Fruit fly (Drosophila melanogaster) whole organism, embryonic: Measurements from ENCODE around the gene CG46412.

Experiments
- Bdp1 ChIP-seq: fragments of 200-800 bp; sonication (Bioruptor generic); optimal IDR thresholded peaks from 3 replicates; lab custom pipeline; 2016; ENCODE audit warnings: missing biosample characterization, missing genetic modification characterization
- CG13424 ChIP-seq: fragments of 200-800 bp; sonication (Bioruptor generic); optimal IDR thresholded peaks from 2 replicates; lab custom pipeline; 2019; ENCODE audit warnings: missing biosample characterization, mild to moderate bottlenecking, missing genetic modification characterization, moderate library complexity
- CG13775 ChIP-seq: fragments of 200-800 bp; sonication (Bioruptor generic); optimal IDR thresholded peaks from 3 replicates; lab custom pipeline; 2017; ENCODE audit warnings: missing biosample characterization, mild to moderate bottlenecking, missing genetic modification characterization
- CG15514 ChIP-seq: fragments of 200-800 bp; sonication (Bioruptor generic); optimal IDR thresholded peaks from 3 replicates; lab custom pipeline; 2017; ENCODE audit warnings: missing biosample characterization, missing genetic modification characterization, mild to moderate bottlenecking, moderate library complexity, missing genetic modification reagents
- CG15601 ChIP-seq: fragments of 200-800 bp; sonication (Bioruptor generic); optimal IDR thresholded peaks from 3 replicates; lab custom pipeline; 2019; ENCODE audit warnings: missing biosample characterization, mild to moderate bottlenecking, missing genetic modification characterization, moderate library complexity
- CG1603 ChIP-seq: fragments of 200-800 bp; sonication (Bioruptor generic); optimal IDR thresholded peaks from 2 replicates; lab custom pipeline; 2019; ENCODE audit warnings: missing biosample characterization, mild to moderate bottlenecking, missing genetic modification characterization, moderate library complexity
- CG17328 ChIP-seq: fragments of 200-800 bp; sonication (Bioruptor generic); IDR thresholded peaks from 2 replicates; pipeline ENCODE4 v1.3.6; 2022; ENCODE audit warnings: missing biosample characterization, missing genetic modification characterization
- CG18262 ChIP-seq: fragments of 200-800 bp; optimal IDR thresholded peaks from 3 replicates; lab custom pipeline; 2019; ENCODE audit warnings: missing biosample characterization, mild to moderate bottlenecking, missing genetic modification characterization, moderate library complexity
- CG1832 ChIP-seq: fragments of 200-800 bp; sonication (Bioruptor generic); optimal IDR thresholded peaks from 2 replicates; lab custom pipeline; 2017; ENCODE audit warnings: missing biosample characterization, mild to moderate bottlenecking, missing genetic modification characterization, inconsistent platforms
- CG30403 ChIP-seq: fragments of 200-800 bp; sonication (Bioruptor generic); optimal IDR thresholded peaks from 3 replicates; lab custom pipeline; 2016; ENCODE audit warnings: missing biosample characterization, missing genetic modification characterization
- CG34224 ChIP-seq: fragments of 200-800 bp; sonication (Bioruptor generic); IDR thresholded peaks from 3 replicates; pipeline ENCODE4 v1.3.6; 2022; ENCODE audit warnings: missing biosample characterization, missing genetic modification characterization; ENCODE audit not compliant: partially characterized antibody
- CG4707 ChIP-seq: fragments of 200-800 bp; sonication (Bioruptor generic); optimal IDR thresholded peaks from 2 replicates; lab custom pipeline; 2018; ENCODE audit warnings: missing biosample characterization, mild to moderate bottlenecking, missing genetic modification characterization, moderate library complexity
- CG6813 ChIP-seq: fragments of 200-800 bp; sonication (Bioruptor generic); optimal IDR thresholded peaks from 2 replicates; lab custom pipeline; 2017; ENCODE audit warnings: missing biosample characterization, missing genetic modification characterization, mild to moderate bottlenecking, moderate library complexity, missing genetic modification reagents
- CG7963 ChIP-seq: fragments of 200-800 bp; sonication (Bioruptor generic); IDR thresholded peaks from 3 replicates; pipeline ENCODE4 v1.3.6; 2022; ENCODE audit warnings: missing biosample characterization, missing genetic modification characterization; ENCODE audit not compliant: partially characterized antibody
- CG7987 ChIP-seq: fragments of 200-800 bp; sonication (Bioruptor generic); optimal IDR thresholded peaks from 2 replicates; lab custom pipeline; 2018; ENCODE audit warnings: missing biosample characterization, mild to moderate bottlenecking, missing genetic modification characterization, moderate library complexity
- CG8944 ChIP-seq: fragments of 200-800 bp; sonication (Bioruptor generic); optimal IDR thresholded peaks from 3 replicates; lab custom pipeline; 2016; ENCODE audit warnings: missing biosample characterization, missing genetic modification characterization
- CkIIα-i1 ChIP-seq: fragments of 200-800 bp; sonication (Bioruptor generic); IDR thresholded peaks from 2 replicates; pipeline ENCODE4 v1.3.6; 2022; ENCODE audit warnings: missing biosample characterization, missing genetic modification characterization
- CrebB ChIP-seq: fragments of 200-800 bp; sonication (Bioruptor generic); optimal IDR thresholded peaks from 3 replicates; lab custom pipeline; 2018; ENCODE audit warnings: missing biosample characterization, mild to moderate bottlenecking, missing genetic modification characterization
- Dfd ChIP-seq, 2 experiments: fragments of >200 bp; optimal IDR thresholded peaks; 2 replicates each; lab custom pipeline; 2017; ENCODE audit warnings: missing biosample characterization in 2 of 2, missing genetic modification characterization in 2 of 2
- E2f2 ChIP-seq: fragments of 200-800 bp; sonication (Bioruptor generic); IDR thresholded peaks from 2 replicates; pipeline ENCODE4 v1.3.6; 2022; ENCODE audit warnings: missing biosample characterization, missing genetic modification characterization
- HHEX ChIP-seq: fragments of 200-800 bp; sonication (Bioruptor generic); optimal IDR thresholded peaks from 3 replicates; lab custom pipeline; 2017; ENCODE audit warnings: missing biosample characterization, mild to moderate bottlenecking, missing genetic modification characterization, missing genetic modification reagents
- Hey ChIP-seq: fragments of 200-800 bp; sonication (Bioruptor generic); optimal IDR thresholded peaks from 3 replicates; lab custom pipeline; 2018; ENCODE audit warnings: missing biosample characterization, mild to moderate bottlenecking, missing genetic modification characterization
- Hr51 ChIP-seq, 2 experiments: fragments of 200-800 bp; sonication (Bioruptor generic); optimal IDR thresholded peaks; 2 replicates in 1 of 2; 3 replicates in 1 of 2; lab custom pipeline; 2016 to 2018; ENCODE audit warnings: missing biosample characterization in 2 of 2, missing genetic modification characterization in 2 of 2, mild to moderate bottlenecking in 1 of 2, moderate library complexity in 1 of 2
- Lhr ChIP-seq: fragments of 200-800 bp; sonication (Bioruptor generic); optimal IDR thresholded peaks from 3 replicates; lab custom pipeline; 2017; ENCODE audit warnings: mild to moderate bottlenecking, missing biosample characterization, missing genetic modification reagents, missing genetic modification characterization
- Meics ChIP-seq: fragments of 200-800 bp; sonication (Bioruptor generic); optimal IDR thresholded peaks from 2 replicates; lab custom pipeline; 2017; ENCODE audit warnings: missing biosample characterization, mild to moderate bottlenecking, missing genetic modification characterization
- TFAM ChIP-seq: fragments of 200-800 bp; sonication (Bioruptor generic); optimal IDR thresholded peaks from 2 replicates; lab custom pipeline; 2017; ENCODE audit warnings: missing biosample characterization, missing genetic modification characterization, inconsistent platforms
- Xrp1 ChIP-seq: fragments of 200-800 bp; sonication (Bioruptor generic); IDR thresholded peaks from 2 replicates; pipeline ENCODE4 v1.3.6; 2022; ENCODE audit warnings: missing biosample characterization, missing genetic modification characterization
- az2 ChIP-seq: fragments of 200-800 bp; sonication (Bioruptor generic); optimal IDR thresholded peaks from 3 replicates; lab custom pipeline; 2016; ENCODE audit warnings: missing biosample characterization, missing genetic modification characterization
- btn ChIP-seq: fragments of 200-800 bp; sonication (Bioruptor generic); optimal IDR thresholded peaks from 2 replicates; lab custom pipeline; 2016; ENCODE audit warnings: missing biosample characterization, missing genetic modification characterization
- cas ChIP-seq: fragments of 200-800 bp; sonication (Bioruptor generic); IDR thresholded peaks from 2 replicates; pipeline ENCODE4 v1.3.6; 2022; ENCODE audit warnings: missing biosample characterization, missing genetic modification characterization
- chinmo ChIP-seq: fragments of 200-800 bp; sonication (Bioruptor generic); IDR thresholded peaks from 4 replicates; pipeline ENCODE4 v1.3.6; 2022; ENCODE audit warnings: missing biosample characterization, missing genetic modification characterization; ENCODE audit not compliant: partially characterized antibody
- chm ChIP-seq: fragments of 200-800 bp; sonication (Bioruptor generic); IDR thresholded peaks from 2 replicates; pipeline ENCODE4 v1.3.6; 2022; ENCODE audit warnings: missing biosample characterization, missing genetic modification characterization
- fd3F ChIP-seq: fragments of 200-800 bp; sonication (Bioruptor generic); optimal IDR thresholded peaks from 2 replicates; lab custom pipeline; 2018; ENCODE audit warnings: missing biosample characterization, mild to moderate bottlenecking, missing genetic modification characterization, moderate library complexity
- ftz-f1 ChIP-seq: fragments of 200-800 bp; sonication (Bioruptor generic); optimal IDR thresholded peaks from 2 replicates; lab custom pipeline; 2016; ENCODE audit warnings: missing biosample characterization, missing genetic modification characterization
- grn ChIP-seq: fragments of 200-800 bp; sonication (Bioruptor generic); optimal IDR thresholded peaks from 3 replicates; lab custom pipeline; 2017; ENCODE audit warnings: missing biosample characterization, missing genetic modification characterization
- hb ChIP-seq: fragments of 200-800 bp; sonication (Bioruptor generic); IDR thresholded peaks from 3 replicates; pipeline ENCODE4 v1.3.6; 2022; ENCODE audit warnings: missing biosample characterization, missing genetic modification characterization; ENCODE audit not compliant: partially characterized antibody
- ken ChIP-seq: fragments of 200-800 bp; sonication (Bioruptor generic); IDR thresholded peaks from 3 replicates; pipeline ENCODE4 v1.3.6; 2022; ENCODE audit warnings: missing biosample characterization, missing genetic modification characterization
- nerfin-1 ChIP-seq: fragments of 200-800 bp; sonication (Bioruptor generic); optimal IDR thresholded peaks from 3 replicates; lab custom pipeline; 2019; ENCODE audit warnings: missing biosample characterization, mild to moderate bottlenecking, missing genetic modification characterization, moderate library complexity
- pb ChIP-seq: fragments of 200-800 bp; sonication (Bioruptor generic); optimal IDR thresholded peaks from 3 replicates; lab custom pipeline; 2016; ENCODE audit warnings: missing biosample characterization, missing genetic modification characterization
- psq ChIP-seq: fragments of 200-800 bp; sonication (Bioruptor generic); optimal IDR thresholded peaks from 2 replicates; lab custom pipeline; 2017; ENCODE audit warnings: missing biosample characterization, missing genetic modification characterization
- sd ChIP-seq: fragments of 200-800 bp; sonication (Bioruptor generic); optimal IDR thresholded peaks from 3 replicates; lab custom pipeline; 2018; ENCODE audit warnings: missing biosample characterization, mild to moderate bottlenecking, missing genetic modification characterization, moderate library complexity
- shn ChIP-seq: fragments of 200-800 bp; sonication (Bioruptor generic); optimal IDR thresholded peaks from 3 replicates; lab custom pipeline; 2016; ENCODE audit warnings: missing biosample characterization, missing genetic modification characterization
- slbo ChIP-seq: fragments of 200-800 bp; sonication (Bioruptor generic); IDR thresholded peaks from 2 replicates; pipeline ENCODE4 v1.3.6; 2022; ENCODE audit warnings: missing biosample characterization, missing genetic modification characterization
- tup ChIP-seq: fragments of 200-800 bp; sonication (Bioruptor generic); optimal IDR thresholded peaks from 2 replicates; lab custom pipeline; 2016; ENCODE audit warnings: missing biosample characterization, mild to moderate bottlenecking, missing genetic modification characterization, moderate library complexity
- tx ChIP-seq: fragments of 200-800 bp; sonication (Bioruptor generic); optimal IDR thresholded peaks from 2 replicates; lab custom pipeline; 2016; ENCODE audit warnings: missing biosample characterization, missing genetic modification characterization
- vvl ChIP-seq: fragments of 200-800 bp; sonication (Bioruptor generic); IDR thresholded peaks from 2 replicates; pipeline ENCODE4 v1.3.6; 2022; ENCODE audit warnings: missing biosample characterization, missing genetic modification characterization

Gene CG46412

dm6 chr3L:11542948-11543347, 20.9 kb downstream of the CG46412 start (continued):
- peak; percentile 3 for TF ChIP-seq Meics (GFP tag; lab: Kevin White, UChicago)
- no peak for TF ChIP-seq hb (GFP tag; lab: Robert Waterston, UW)
- peak; percentile 23; the same call in 1 of the 2 replicates for TF ChIP-seq slbo (GFP tag; lab: Robert Waterston, UW)
- no peak for TF ChIP-seq ken (GFP tag; lab: Robert Waterston, UW)
- no peak for TF ChIP-seq CG34224 (GFP tag; lab: Robert Waterston, UW)
- TF ChIP-seq sd = peak; percentile 10
- TF ChIP-seq HHEX (GFP tag; lab: Kevin White, UChicago) = no peak
- TF ChIP-seq chinmo (GFP tag; lab: Robert Waterston, UW) = 0 out of 4 replicates have a peak, but pooled peaks have one; percentile 40

dm6 chr3L:11542437-11542836, 21.4 kb downstream of the CG46412 start:
- TF ChIP-seq CG17328 (GFP tag; lab: Robert Waterston, UW) (no peak), E2f2 (GFP tag; lab: Robert Waterston, UW) (no peak), Dfd (GFP tag; optimal IDR thresholded peaks at IDR 0.05; lab: Kevin White, UChicago) (peak in 1 of 2 experiments; percentile 49), CG15514 (GFP tag; lab: Kevin White, UChicago) (no peak)

- TF ChIP-seq CG30403 (GFP tag; lab: Kevin White, UChicago) = no peak
- TF ChIP-seq Hr51 (GFP tag; optimal IDR thresholded peaks at IDR 0.05; lab: Kevin White, UChicago) = no peak
- TF ChIP-seq Xrp1 (GFP tag; lab: Robert Waterston, UW) = peak; percentile 54; the same call in 1 of the 2 replicates
- TF ChIP-seq Bdp1 (GFP tag; lab: Kevin White, UChicago) = no peak
- no peak for TF ChIP-seq az2 (GFP tag; lab: Kevin White, UChicago)
- TF ChIP-seq CG7963 (GFP tag; lab: Robert Waterston, UW) = no peak
- TF ChIP-seq TFAM (GFP tag; lab: Kevin White, UChicago) = no peak
- TF ChIP-seq cas (GFP tag; lab: Robert Waterston, UW) = no peak
- TF ChIP-seq CG1832 = no peak
- peak; percentile 42 for TF ChIP-seq CG6813 (GFP tag; lab: Kevin White, UChicago)
- peak; percentile 20 for TF ChIP-seq CG18262
- TF ChIP-seq shn (GFP tag; lab: Kevin White, UChicago) = no peak
- peak; percentile 64 for TF ChIP-seq CrebB (tag; lab: Kevin White, UChicago)
- no peak for TF ChIP-seq pb (GFP tag; lab: Kevin White, UChicago)
- TF ChIP-seq CkIIα-i1 (GFP tag; lab: Robert Waterston, UW) = no peak
- TF ChIP-seq tx = no peak
- peak; percentile 8 for TF ChIP-seq nerfin-1 (tag; lab: Kevin White, UChicago)
- no peak for TF ChIP-seq ftz-f1
- peak; percentile 19 for TF ChIP-seq CG8944
- no peak for TF ChIP-seq vvl (GFP tag; lab: Robert Waterston, UW)
- no peak for TF ChIP-seq grn (GFP tag; lab: Kevin White, UChicago)
- no peak for TF ChIP-seq tup (GFP tag; lab: Kevin White, UChicago)
- peak; percentile 54 for TF ChIP-seq CG15514 (GFP tag; lab: Kevin White, UChicago)
- peak; percentile 28 for TF ChIP-seq CG13424 (tag; lab: Kevin White, UChicago)
- TF ChIP-seq fd3F (GFP tag; lab: Kevin White, UChicago) = peak; percentile 3
- peak; percentile 3 for TF ChIP-seq Hey (tag; lab: Kevin White, UChicago)
- TF ChIP-seq CG34224 (GFP tag; lab: Robert Waterston, UW) = no peak
- TF ChIP-seq btn (GFP tag; lab: Kevin White, UChicago) = peak; percentile 13
- TF ChIP-seq psq (GFP tag; lab: Kevin White, UChicago) = no peak
- peak; percentile 72 for TF ChIP-seq CG15601 (tag; lab: Kevin White, UChicago)
- peak; percentile 40 for TF ChIP-seq CG1603
- peak; percentile 40 for TF ChIP-seq CG4707 (GFP tag; lab: Kevin White, UChicago)
- TF ChIP-seq CG13775 (GFP tag; lab: Kevin White, UChicago) = no peak
- 0 out of 2 replicates have a peak, but pooled peaks have one; percentile 11 for TF ChIP-seq chm (GFP tag; lab: Robert Waterston, UW)
- peak; percentile 80 for TF ChIP-seq CG7987 (GFP tag; lab: Kevin White, UChicago)
- TF ChIP-seq Lhr (GFP tag; lab: Kevin White, UChicago) = no peak
Observed at dm6 chr3L:11540330-11540702, 23.6 kb downstream of the CG46412 start.
